Worm (Caenorhabditis elegans) whole organism, mixed stage, embryonic: ENCODE measurements around the gene C29F4.3.
A peak's percentile ranks its signal among the peaks of the same experiment; 100 is the strongest.

Experiments used
- M03D4.4 ChIP-seq: sonication (generic microtip); optimal IDR thresholded peaks from 2 replicates; lab custom pipeline; 2017; ENCODE audit warnings: mild to moderate bottlenecking, missing genetic modification characterization, missing compliant biosample characterization
- bed-3 ChIP-seq: fragments of 200-800 bp; sonication (Bioruptor generic); optimal IDR thresholded peaks from 3 replicates; lab custom pipeline; 2018; ENCODE audit warnings: mild to moderate bottlenecking, missing genetic modification characterization, moderate library complexity, missing compliant biosample characterization
- blmp-1 ChIP-seq: fragments of 150-350 bp; optimal IDR thresholded peaks from 2 replicates; lab custom pipeline; 2014; ENCODE audit warnings: missing biosample characterization, missing genetic modification characterization
- ceh-43 ChIP-seq: fragments of 200-800 bp; sonication (Bioruptor generic); optimal IDR thresholded peaks from 2 replicates; lab custom pipeline; 2018; ENCODE audit warnings: mild to moderate bottlenecking, missing genetic modification characterization, moderate library complexity, missing compliant biosample characterization
- ces-1 ChIP-seq: fragments of 150-350 bp; optimal IDR thresholded peaks from 2 replicates; lab custom pipeline; 2014; ENCODE audit warnings: missing biosample characterization, missing genetic modification reagents, missing genetic modification characterization
- cnd-1 ChIP-seq: fragments of 200-800 bp; sonication (Bioruptor generic); optimal IDR thresholded peaks from 2 replicates; lab custom pipeline; 2018; ENCODE audit warnings: mild to moderate bottlenecking, missing genetic modification characterization, missing compliant biosample characterization
- drap-1 ChIP-seq: fragments of 200-800 bp; sonication (Bioruptor generic); optimal IDR thresholded peaks from 3 replicates; lab custom pipeline; 2018; ENCODE audit warnings: mild to moderate bottlenecking, missing genetic modification characterization, missing compliant biosample characterization
- elt-1 ChIP-seq: sonication (generic microtip); optimal IDR thresholded peaks from 2 replicates; lab custom pipeline; 2017; ENCODE audit warnings: missing genetic modification characterization, mild to moderate bottlenecking, missing compliant biosample characterization, antibody characterized with exemption, moderate library complexity, borderline replicate concordance; ENCODE audit not compliant: insufficient read depth
- elt-3 ChIP-seq: fragments of 150-350 bp; optimal IDR thresholded peaks from 2 replicates; lab custom pipeline; 2014; ENCODE audit warnings: missing biosample characterization, missing genetic modification characterization
- ham-2 ChIP-seq: fragments of 200-800 bp; sonication (Bioruptor generic); optimal IDR thresholded peaks from 2 replicates; lab custom pipeline; 2018; ENCODE audit warnings: mild to moderate bottlenecking, missing genetic modification characterization, missing compliant biosample characterization
- hlh-1 ChIP-seq: fragments of 150-350 bp; optimal IDR thresholded peaks from 2 replicates; lab custom pipeline; 2014; ENCODE audit warnings: missing biosample characterization, missing genetic modification reagents, missing genetic modification characterization
- lin-13 ChIP-seq: fragments of 150-350 bp; optimal IDR thresholded peaks from 2 replicates; lab custom pipeline; 2014; ENCODE audit warnings: missing biosample characterization, missing genetic modification characterization
- lin-32 ChIP-seq: fragments of 200-800 bp; sonication (Bioruptor generic); optimal IDR thresholded peaks from 2 replicates; lab custom pipeline; 2018; ENCODE audit warnings: mild to moderate bottlenecking, missing genetic modification characterization, missing compliant biosample characterization
- lsy-2 ChIP-seq: fragments of 150-350 bp; optimal IDR thresholded peaks from 2 replicates; lab custom pipeline; 2014; ENCODE audit warnings: missing biosample characterization, missing genetic modification characterization
- nhr-12 ChIP-seq: fragments of 150-350 bp; optimal IDR thresholded peaks from 2 replicates; lab custom pipeline; 2014; ENCODE audit warnings: missing biosample characterization, missing genetic modification characterization
- nhr-2 ChIP-seq: fragments of 150-350 bp; optimal IDR thresholded peaks from 2 replicates; lab custom pipeline; 2014; ENCODE audit warnings: missing biosample characterization, missing genetic modification characterization
- nhr-237 ChIP-seq: fragments of 150-350 bp; optimal IDR thresholded peaks from 2 replicates; lab custom pipeline; 2014; ENCODE audit warnings: missing biosample characterization, missing genetic modification characterization
- nhr-28 ChIP-seq: fragments of 150-350 bp; optimal IDR thresholded peaks from 2 replicates; lab custom pipeline; 2014; ENCODE audit warnings: missing biosample characterization, missing genetic modification characterization
- nhr-76 ChIP-seq: sonication (generic microtip); optimal IDR thresholded peaks from 2 replicates; lab custom pipeline; 2017; ENCODE audit warnings: missing biosample characterization, missing genetic modification characterization
- pha-4 ChIP-seq: fragments of 150-350 bp; optimal IDR thresholded peaks from 2 replicates; lab custom pipeline; 2018; ENCODE audit warnings: missing biosample characterization, missing genetic modification reagents, missing genetic modification characterization
- snpc-4 ChIP-seq: fragments of 150-350 bp; optimal IDR thresholded peaks from 2 replicates; lab custom pipeline; 2014; ENCODE audit warnings: missing biosample characterization, missing genetic modification characterization
- sptf-1 ChIP-seq: sonication (generic microtip); optimal IDR thresholded peaks from 2 replicates; lab custom pipeline; 2017; ENCODE audit warnings: mild to moderate bottlenecking, missing genetic modification characterization, moderate library complexity, missing compliant biosample characterization
- tbx-8 ChIP-seq: fragments of 200-800 bp; sonication (Bioruptor generic); optimal IDR thresholded peaks from 2 replicates; lab custom pipeline; 2018; ENCODE audit warnings: mild to moderate bottlenecking, missing genetic modification characterization, moderate library complexity, missing compliant biosample characterization
- unc-120 ChIP-seq: sonication (generic microtip); optimal IDR thresholded peaks from 2 replicates; lab custom pipeline; 2017; ENCODE audit warnings: missing genetic modification characterization, missing compliant biosample characterization; ENCODE audit not compliant: poor library complexity, severe bottlenecking
- unc-39 ChIP-seq: fragments of 150-350 bp; optimal IDR thresholded peaks from 2 replicates; lab custom pipeline; 2014; ENCODE audit warnings: missing biosample characterization, missing genetic modification characterization
- unc-62 ChIP-seq: fragments of 150-350 bp; optimal IDR thresholded peaks from 2 replicates; lab custom pipeline; 2014; ENCODE audit warnings: missing biosample characterization, missing genetic modification reagents, missing genetic modification characterization
- zip-8 ChIP-seq: fragments of 150-350 bp; optimal IDR thresholded peaks from 2 replicates; lab custom pipeline; 2014; ENCODE audit warnings: missing biosample characterization, missing genetic modification characterization
- ztf-11 ChIP-seq: fragments of 150-350 bp; optimal IDR thresholded peaks from 2 replicates; lab custom pipeline; 2014; ENCODE audit warnings: missing biosample characterization, missing genetic modification characterization

Gene C29F4.3

ce11 chrIV:11230069-11230468 lies 6.3 kb upstream of the C29F4.3 start, which contains the start of gene best-7:
Gene best-7 (minus strand): TSS chrIV:11230307.
- no peak for TF ChIP-seq lin-32 (GFP tag; lab: Kevin White, UChicago)
- no peak for TF ChIP-seq ham-2 (GFP tag; lab: Kevin White, UChicago)
- TF ChIP-seq tbx-8: no peak
- no peak for TF ChIP-seq ces-1
- no peak for TF ChIP-seq lin-13 (tag; lab: Kevin White, UChicago)
- no peak for TF ChIP-seq nhr-12 (tag; lab: Kevin White, UChicago)
- TF ChIP-seq nhr-2 (tag; lab: Kevin White, UChicago): no peak
- TF ChIP-seq nhr-237: no peak
- TF ChIP-seq snpc-4: no peak
- no peak for TF ChIP-seq pha-4

ce11 chrIV:11229013-11229412 lies 5.2 kb upstream of the C29F4.3 start:
- TF ChIP-seq elt-3 (tag; lab: Kevin White, UChicago) (no peak), sptf-1 (tag; lab: Kevin White, UChicago) (no peak), cnd-1 (tag; lab: Kevin White, UChicago) (no peak), drap-1 (GFP tag; lab: Kevin White, UChicago) (no peak), pha-4 (no peak), ham-2 (GFP tag; lab: Kevin White, UChicago) (no peak), blmp-1 (tag; lab: Kevin White, UChicago) (no peak), ceh-43 (GFP tag; lab: Kevin White, UChicago) (no peak)

ce11 chrIV:11226545-11226944 lies 2.8 kb upstream of the C29F4.3 start:
- no peak for TF ChIP-seq bed-3 (GFP tag; lab: Kevin White, UChicago)
- TF ChIP-seq, all 35 proteins: peak for 0

ce11 chrIV:11225206-11225605 lies 1.4 kb upstream of the C29F4.3 start, which contains the start of gene col-125:
Gene col-125 (plus strand): TSS chrIV:11225506.
- no peak for TF ChIP-seq lsy-2 (tag; lab: Kevin White, UChicago)
- no peak for TF ChIP-seq nhr-28 (tag; lab: Kevin White, UChicago)
- no peak for TF ChIP-seq unc-62
- no peak for TF ChIP-seq unc-39 (tag; lab: Kevin White, UChicago)
- TF ChIP-seq ceh-43 (GFP tag; lab: Kevin White, UChicago): no peak
- no peak for TF ChIP-seq ces-1
- TF ChIP-seq nhr-76 (tag; lab: Kevin White, UChicago): no peak
- TF ChIP-seq cnd-1 (tag; lab: Kevin White, UChicago): no peak

ce11 chrIV:11218037-11218436 lies 5.7 kb downstream of the C29F4.3 start, which contains the start of gene zip-6:
Gene zip-6 (minus strand): TSS chrIV:11218137.
- TF ChIP-seq unc-120 (tag; lab: Kevin White, UChicago) (no peak), M03D4.4 (no peak), bed-3 (GFP tag; lab: Kevin White, UChicago) (no peak), pha-4 (no peak), elt-1 (tag; lab: Kevin White, UChicago) (no peak), hlh-1 (tag; lab: Kevin White, UChicago) (no peak), lin-32 (GFP tag; lab: Kevin White, UChicago) (no peak), ces-1 (no peak)

- no peak for TF ChIP-seq zip-8 (tag; lab: Kevin White, UChicago)
- TF ChIP-seq lsy-2 (tag; lab: Kevin White, UChicago): no peak
- TF ChIP-seq ztf-11: no peak
- no peak for TF ChIP-seq elt-3 (tag; lab: Kevin White, UChicago)
Measured at ce11 chrIV:11212978-11213377, 10.8 kb downstream of the C29F4.3 start.

- TF ChIP-seq cnd-1 (tag; lab: Kevin White, UChicago) (no peak), ces-1 (no peak), unc-62 (no peak), unc-120 (tag; lab: Kevin White, UChicago) (no peak), nhr-28 (tag; lab: Kevin White, UChicago) (no peak), sptf-1 (tag; lab: Kevin White, UChicago) (no peak), nhr-2 (tag; lab: Kevin White, UChicago) (no peak), unc-39 (tag; lab: Kevin White, UChicago) (no peak), lsy-2 (tag; lab: Kevin White, UChicago) (no peak), ham-2 (GFP tag; lab: Kevin White, UChicago) (peak; percentile 84), ceh-43 (GFP tag; lab: Kevin White, UChicago) (no peak), elt-1 (tag; lab: Kevin White, UChicago) (peak; percentile 94), nhr-237 (no peak)
Measured at ce11 chrIV:11211547-11211946, 12.2 kb downstream of the C29F4.3 start.
